Worm (Caenorhabditis elegans): ENCODE measurements around the gene T28A11.19.

The T28A11.19 gene

ce11 chrV:3267950-3268349, 1.4 kb downstream of the T28A11.19 start, which contains the start of gene T28A11.18:
TSS of gene T28A11.18 (minus strand) at chrV:3268050.
- TF ChIP-seq ztf-25 (GFP tag; IDR thresholded peaks at IDR 0.05) (no peak), B0019.2 (GFP tag; conservative IDR thresholded peaks at IDR 0.05) (no peak), unc-130 (GFP tag; optimal IDR thresholded peaks at IDR 0.05) (no peak), atf-7 (tag; optimal IDR thresholded peaks at IDR 0.05) (no peak), Y56A3A.18 (GFP tag; IDR thresholded peaks at IDR 0.05) (no peak), aptf-2 (GFP tag; conservative IDR thresholded peaks at IDR 0.05) (no peak), dpl-1 (GFP tag; optimal IDR thresholded peaks at IDR 0.05) (no peak), T26A5.8 (tag; optimal IDR thresholded peaks at IDR 0.05) (no peak), madf-8 (GFP tag; conservative IDR thresholded peaks at IDR 0.05) (no peak), efl-1 (GFP tag; optimal IDR thresholded peaks at IDR 0.05) (no peak), F55B11.4 (tag; optimal IDR thresholded peaks at IDR 0.05; ENCODE audit: borderline replicate concordance, insufficient read depth) (no peak), F37B4.10 (GFP tag; IDR thresholded peaks at IDR 0.05) (no peak), nhr-179 (tag; optimal IDR thresholded peaks at IDR 0.05) (no peak), fkh-3 (tag; optimal IDR thresholded peaks at IDR 0.05) (no peak), rpc-1 (optimal IDR thresholded peaks at IDR 0.05) (no peak), rpc-1 (tag; optimal IDR thresholded peaks at IDR 0.05) (no peak), let-526 (GFP tag; IDR thresholded peaks at IDR 0.05) (no peak), attf-6 (GFP tag; IDR thresholded peaks at IDR 0.05) (no peak), zim-3 (tag; optimal IDR thresholded peaks at IDR 0.05) (no peak), unc-62 (GFP tag; optimal IDR thresholded peaks at IDR 0.05) (no peak), ztf-6 (GFP tag; IDR thresholded peaks at IDR 0.05) (no peak)

ce11 chrV:3266189-3266588, 3.1 kb downstream of the T28A11.19 start, which contains the start of gene T28A11.17:
TSS of gene T28A11.17 (minus strand) at chrV:3266289.
- TF ChIP-seq athp-1 (tag; optimal IDR thresholded peaks at IDR 0.05) = no peak
- no peak for TF ChIP-seq B0019.2 (GFP tag; conservative IDR thresholded peaks at IDR 0.05)
- no peak for TF ChIP-seq sptf-2 (GFP tag; optimal IDR thresholded peaks at IDR 0.05)
- TF ChIP-seq let-607 (tag; optimal IDR thresholded peaks at IDR 0.05) = no peak
- no peak for TF ChIP-seq ceh-27 (GFP tag; optimal IDR thresholded peaks at IDR 0.05)
- TF ChIP-seq pha-4 (tag; optimal IDR thresholded peaks at IDR 0.05) = no peak
- no peak for TF ChIP-seq cebp-2 (GFP tag; IDR thresholded peaks at IDR 0.05)
- no peak for TF ChIP-seq snpc-1.3 (tag; optimal IDR thresholded peaks at IDR 0.05; ENCODE audit: insufficient read depth)
- TF ChIP-seq lin-35 (GFP tag; optimal IDR thresholded peaks at IDR 0.05) = no peak
- TF ChIP-seq ekl-4 (GFP tag; IDR thresholded peaks at IDR 0.05) = no peak
- TF ChIP-seq ceh-58 (GFP tag; IDR thresholded peaks at IDR 0.05) = no peak
- TF ChIP-seq ccch-3 (GFP tag; optimal IDR thresholded peaks at IDR 0.05) = no peak
- no peak for TF ChIP-seq F55B11.4 (tag; optimal IDR thresholded peaks at IDR 0.05; ENCODE audit: borderline replicate concordance, insufficient read depth)
- TF ChIP-seq lin-40 (tag; optimal IDR thresholded peaks at IDR 0.05) = no peak
- no peak for TF ChIP-seq him-1 (tag; optimal IDR thresholded peaks at IDR 0.05)
- TF ChIP-seq Y67H2A.10 (GFP tag; conservative IDR thresholded peaks at IDR 0.05) = no peak

- TF ChIP-seq ztf-28 (GFP tag; IDR thresholded peaks at IDR 0.05) = no peak
- TF ChIP-seq hlh-26 (GFP tag; conservative IDR thresholded peaks at IDR 0.05) = no peak
- no peak for TF ChIP-seq Y56A3A.18 (GFP tag; IDR thresholded peaks at IDR 0.05)
- TF ChIP-seq egrh-3 (GFP tag; IDR thresholded peaks at IDR 0.05) = no peak
- TF ChIP-seq ets-4 (GFP tag; optimal IDR thresholded peaks at IDR 0.05) = no peak
- no peak for TF ChIP-seq nhr-120 (GFP tag; IDR thresholded peaks at IDR 0.05)
- no peak for TF ChIP-seq aptf-3 (GFP tag; IDR thresholded peaks at IDR 0.05)
- TF ChIP-seq hrde-1 (tag; optimal IDR thresholded peaks at IDR 0.05; ENCODE audit: borderline replicate concordance) = no peak
- TF ChIP-seq nhr-90 (tag; optimal IDR thresholded peaks at IDR 0.05) = no peak
- TF ChIP-seq snpc-1.3 (tag; optimal IDR thresholded peaks at IDR 0.05; ENCODE audit: insufficient read depth) = no peak
These were observed 9.2 kb downstream of the T28A11.19 start, which contains the start of gene srbc-5 for ce11 chrV:3260075-3260474. TSS of gene srbc-5 (plus strand) at chrV:3260375.

Measured in whole organism, young adult.